Worm (Caenorhabditis elegans) whole organism, L4 larva: Measurements from ENCODE around the gene F46C5.1.

Source experiments
- F10B5.3 ChIP-seq: sonication (generic microtip); optimal IDR thresholded peaks from 2 replicates; lab custom pipeline; 2016; ENCODE audit warnings: mild to moderate bottlenecking, missing genetic modification characterization, missing compliant biosample characterization
- F49E8.2 ChIP-seq: sonication (generic microtip); optimal IDR thresholded peaks from 2 replicates; lab custom pipeline; 2016; ENCODE audit warnings: missing compliant biosample characterization, mild to moderate bottlenecking, missing genetic modification characterization, borderline replicate concordance
- R02D3.7 ChIP-seq: fragments of 150-350 bp; sonication (generic microtip); optimal IDR thresholded peaks from 3 replicates; lab custom pipeline; 2014; ENCODE audit warnings: missing biosample characterization, missing genetic modification characterization
- Y5F2A.4 ChIP-seq: fragments of 200-800 bp; sonication (Bioruptor generic); optimal IDR thresholded peaks from 2 replicates; lab custom pipeline; 2018; ENCODE audit warnings: mild to moderate bottlenecking, missing genetic modification characterization, missing compliant biosample characterization
- aha-1 ChIP-seq: fragments of 150-350 bp; peaks from one replicate; lab custom pipeline; 2014; ENCODE audit warnings: missing biosample characterization, missing genetic modification characterization
- arid-1 ChIP-seq: fragments of 200-800 bp; sonication (Bioruptor generic); conservative IDR thresholded peaks from 2 replicates; pipeline ENCODE4 v1.3.6; 2022; ENCODE audit warnings: missing genetic modification reagents, missing genetic modification characterization, missing compliant biosample characterization
- ceh-82 ChIP-seq: sonication (generic microtip); optimal IDR thresholded peaks from 2 replicates; lab custom pipeline; 2017; ENCODE audit warnings: missing biosample characterization, missing genetic modification characterization
- daf-12 ChIP-seq: fragments of 150-350 bp; optimal IDR thresholded peaks from 2 replicates; lab custom pipeline; 2014; ENCODE audit warnings: missing biosample characterization, missing genetic modification reagents, missing genetic modification characterization
- daf-19 ChIP-seq: fragments of 200-800 bp; sonication (Bioruptor generic); conservative IDR thresholded peaks from 2 replicates; pipeline ENCODE4 v1.3.6; 2022; ENCODE audit warnings: missing genetic modification characterization, missing compliant biosample characterization
- dmd-9 ChIP-seq: fragments of 200-800 bp; sonication (Bioruptor generic); IDR thresholded peaks from 2 replicates; pipeline ENCODE4 v1.3.6; 2022; ENCODE audit warnings: missing genetic modification reagents, missing genetic modification characterization, missing compliant biosample characterization
- fos-1 ChIP-seq: fragments of 150-350 bp; optimal IDR thresholded peaks from 2 replicates; lab custom pipeline; 2014; ENCODE audit warnings: missing biosample characterization, missing genetic modification characterization
- gei-8 ChIP-seq: fragments of 200-800 bp; sonication (Bioruptor generic); optimal IDR thresholded peaks from 2 replicates; lab custom pipeline; 2018; ENCODE audit warnings: mild to moderate bottlenecking, missing genetic modification characterization, missing compliant biosample characterization
- hlh-11 ChIP-seq: fragments of 200-800 bp; sonication (Bioruptor generic); optimal IDR thresholded peaks from 2 replicates; lab custom pipeline; 2018; ENCODE audit warnings: mild to moderate bottlenecking, missing genetic modification characterization, missing compliant biosample characterization
- hmg-1.1 ChIP-seq: fragments of 200-800 bp; sonication (Bioruptor generic); IDR thresholded peaks from 2 replicates; pipeline ENCODE4 v1.3.6; 2022; ENCODE audit warnings: missing genetic modification reagents, missing genetic modification characterization, missing compliant biosample characterization
- lim-7 ChIP-seq: fragments of 200-800 bp; sonication (Bioruptor generic); IDR thresholded peaks from 2 replicates; pipeline ENCODE4 v1.3.6; 2022; ENCODE audit warnings: missing genetic modification characterization, missing compliant biosample characterization
- mdl-1 ChIP-seq, 2 experiments: fragments of 150-350 bp in 1 of 2; sonication (generic microtip) in 1 of 2; optimal IDR thresholded peaks; 2 replicates each; lab custom pipeline; 2014 to 2017; ENCODE audit warnings: missing biosample characterization in 2 of 2, missing genetic modification characterization in 2 of 2
- mep-1 ChIP-seq: fragments of 150-350 bp; sonication (generic microtip); optimal IDR thresholded peaks from 3 replicates; lab custom pipeline; 2014; ENCODE audit warnings: missing biosample characterization, missing genetic modification characterization
- mes-2 ChIP-seq: sonication (generic microtip); optimal IDR thresholded peaks from 2 replicates; lab custom pipeline; 2016; ENCODE audit warnings: missing genotype, mild to moderate bottlenecking, missing genetic modification characterization, missing compliant biosample characterization; ENCODE audit not compliant: poor library complexity, severe bottlenecking
- mxl-2 ChIP-seq: fragments of 200-800 bp; sonication (Bioruptor generic); conservative IDR thresholded peaks from 2 replicates; pipeline ENCODE4 v1.3.6; 2022; ENCODE audit warnings: missing genetic modification reagents, missing genetic modification characterization, missing compliant biosample characterization
- mxl-3 ChIP-seq: fragments of 200-800 bp; sonication (Bioruptor generic); optimal IDR thresholded peaks from 2 replicates; lab custom pipeline; 2018; ENCODE audit warnings: mild to moderate bottlenecking, missing genetic modification characterization, missing compliant biosample characterization
- nhr-25 ChIP-seq: sonication (generic microtip); optimal IDR thresholded peaks from 2 replicates; lab custom pipeline; 2017; ENCODE audit warnings: missing genetic modification characterization, mild to moderate bottlenecking, missing compliant biosample characterization, antibody characterized with exemption, moderate library complexity, borderline replicate concordance; ENCODE audit not compliant: insufficient read depth
- nhr-28 ChIP-seq: fragments of 150-350 bp; optimal IDR thresholded peaks from 2 replicates; lab custom pipeline; 2014; ENCODE audit warnings: missing biosample characterization, missing genetic modification characterization
- nhr-41 ChIP-seq: fragments of 200-800 bp; sonication (Bioruptor generic); IDR thresholded peaks from 2 replicates; pipeline ENCODE4 v1.3.6; 2022; ENCODE audit warnings: missing genetic modification reagents, missing genetic modification characterization, missing compliant biosample characterization
- nhr-48 ChIP-seq: sonication (generic microtip); optimal IDR thresholded peaks from 2 replicates; lab custom pipeline; 2016; ENCODE audit warnings: mild to moderate bottlenecking, missing genetic modification characterization, missing compliant biosample characterization
- nhr-76 ChIP-seq: fragments of 150-350 bp; optimal IDR thresholded peaks from 2 replicates; lab custom pipeline; 2014; ENCODE audit warnings: missing biosample characterization, missing genetic modification characterization
- nhr-77 ChIP-seq: fragments of 150-350 bp; optimal IDR thresholded peaks from 2 replicates; lab custom pipeline; 2014; ENCODE audit warnings: missing biosample characterization, missing genetic modification characterization
- pqm-1 ChIP-seq: sonication (generic microtip); optimal IDR thresholded peaks from 2 replicates; lab custom pipeline; 2017; ENCODE audit warnings: missing biosample characterization, missing genetic modification characterization
- rbr-2 ChIP-seq: sonication (generic microtip); optimal IDR thresholded peaks from 2 replicates; lab custom pipeline; 2016; ENCODE audit warnings: missing genotype, missing genetic modification characterization, missing compliant biosample characterization
- set-16 ChIP-seq: fragments of 200-800 bp; sonication (Bioruptor generic); IDR thresholded peaks from 2 replicates; pipeline ENCODE4 v1.3.6; 2022; ENCODE audit warnings: missing genetic modification reagents, missing genetic modification characterization, missing compliant biosample characterization
- skn-1 ChIP-seq: fragments of 150-350 bp; optimal IDR thresholded peaks from 2 replicates; lab custom pipeline; 2014; ENCODE audit warnings: missing biosample characterization, missing genetic modification characterization
- spr-1 ChIP-seq: sonication (generic microtip); optimal IDR thresholded peaks from 2 replicates; lab custom pipeline; 2016; ENCODE audit warnings: mild to moderate bottlenecking, missing genetic modification characterization, missing compliant biosample characterization
- tag-97 ChIP-seq: fragments of 200-800 bp; sonication (Bioruptor generic); IDR thresholded peaks from 2 replicates; pipeline ENCODE4 v1.3.6; 2022; ENCODE audit warnings: missing genetic modification characterization, missing compliant biosample characterization
- unc-130 ChIP-seq: sonication (generic microtip); optimal IDR thresholded peaks from 2 replicates; lab custom pipeline; 2016; ENCODE audit warnings: missing genetic modification reagents, missing genetic modification characterization, missing compliant biosample characterization
- unc-62 ChIP-seq, 3 experiments: fragments of 150-350 bp in 1 of 3; sonication (generic microtip); optimal IDR thresholded peaks in 2 of 3; peaks in 1 of 3; 1 replicate in 1 of 3; 2 replicates in 2 of 3; lab custom pipeline; 2014 to 2017; ENCODE audit warnings: missing biosample characterization in 3 of 3, missing genetic modification characterization in 3 of 3, missing genetic modification reagents in 3 of 3, missing genotype in 1 of 3
- vab-7 ChIP-seq: fragments of 200-800 bp; sonication (Bioruptor generic); IDR thresholded peaks from 2 replicates; pipeline ENCODE4 v1.3.6; 2022; ENCODE audit warnings: missing genetic modification reagents, missing genetic modification characterization, missing compliant biosample characterization
- zag-1 ChIP-seq: fragments of 150-350 bp; optimal IDR thresholded peaks from 2 replicates; lab custom pipeline; 2014; ENCODE audit warnings: missing biosample characterization, missing genetic modification characterization
- zip-2 ChIP-seq: fragments of 150-350 bp; optimal IDR thresholded peaks from 2 replicates; lab custom pipeline; 2014; ENCODE audit warnings: missing biosample characterization, missing genetic modification characterization
- ztf-7 ChIP-seq: fragments of 150-350 bp; optimal IDR thresholded peaks from 2 replicates; lab custom pipeline; 2014; ENCODE audit warnings: missing biosample characterization, missing genetic modification characterization

F46C5.1 gene

DNA sequence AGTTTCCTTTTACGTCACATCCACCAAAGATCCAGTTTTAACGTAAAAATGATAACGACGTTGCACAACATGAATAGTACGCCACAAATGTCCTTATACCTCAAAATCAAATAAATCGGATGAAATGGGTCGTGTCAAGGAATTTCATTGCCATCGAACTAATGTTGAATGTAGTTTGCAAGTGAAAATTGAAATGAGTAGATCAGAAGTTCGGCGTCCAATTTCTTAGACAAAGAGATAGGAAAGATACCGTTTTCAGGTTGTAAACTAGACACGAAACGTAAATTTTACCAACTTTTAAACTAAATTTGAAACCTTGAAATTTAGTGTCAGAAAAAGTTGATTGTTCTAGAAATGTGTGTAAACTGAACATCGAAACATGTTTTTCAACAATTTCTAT is 33.9 kb upstream of the F46C5.1 start:
- no peak for TF ChIP-seq unc-130 (GFP tag; lab: Kevin White, UChicago)
- no peak for TF ChIP-seq zip-2 (tag; lab: Kevin White, UChicago)
- no peak for TF ChIP-seq gei-8 (GFP tag; lab: Kevin White, UChicago)
- peak in 1 of 2 experiments; percentile 81 for TF ChIP-seq unc-62 (GFP tag; optimal IDR thresholded peaks at IDR 0.05 in 1 of 2; lab: Kevin White, UChicago)
- TF ChIP-seq unc-62 (tag; optimal IDR thresholded peaks at IDR 0.05; lab: Kevin White, UChicago): no peak
- TF ChIP-seq nhr-41 (GFP tag; lab: Robert Waterston, UW): no peak

DNA sequence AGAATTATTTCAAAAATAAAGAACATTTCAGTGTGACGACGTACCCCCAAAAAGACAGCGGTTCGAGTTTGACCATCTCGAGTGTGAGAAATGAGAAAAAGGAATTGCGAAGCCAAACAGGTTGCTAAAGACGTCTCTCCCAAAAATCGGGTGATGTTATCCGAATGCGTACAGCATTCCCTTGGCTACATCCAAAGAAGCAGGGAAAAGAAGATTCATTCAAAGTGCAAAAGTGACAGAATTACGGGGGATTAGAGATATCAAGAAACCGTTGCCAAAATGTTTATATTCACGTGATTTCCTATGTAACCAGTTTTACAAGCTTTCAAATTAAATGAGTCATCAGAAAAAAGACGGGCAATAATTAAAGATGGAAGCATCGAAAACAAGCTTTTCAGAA is 33.0 kb upstream of the F46C5.1 start:
- TF ChIP-seq aha-1 (tag; lab: Kevin White, UChicago) (no peak), nhr-48 (tag; lab: Kevin White, UChicago) (peak; percentile 68), hlh-11 (tag; lab: Kevin White, UChicago) (peak; percentile 60), nhr-28 (tag; lab: Kevin White, UChicago) (peak; percentile 47), mxl-3 (GFP tag; lab: Kevin White, UChicago) (peak; percentile 33), mdl-1 (tag; optimal IDR thresholded peaks at IDR 0.05; lab: Kevin White, UChicago) (peak in 1 of 2 experiments; percentile 19), dmd-9 (no peak)

DNA sequence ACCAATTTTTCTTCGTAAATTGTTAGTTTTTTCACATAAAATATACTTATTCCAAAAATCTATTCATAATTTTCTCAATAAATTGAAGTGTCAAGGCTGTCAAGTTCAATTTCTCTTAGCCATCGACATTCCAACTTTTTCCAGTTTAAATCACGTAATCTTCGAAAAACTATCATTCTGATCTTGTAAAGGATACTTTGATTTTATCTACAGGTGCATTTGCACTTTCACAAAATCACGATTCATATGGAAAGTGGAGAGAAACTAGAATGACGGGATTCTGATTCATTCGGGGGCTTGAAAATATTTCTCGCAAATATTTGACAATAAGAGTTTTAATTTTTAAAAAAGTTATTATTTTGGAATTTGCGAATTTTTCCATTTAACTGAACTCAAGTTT is 32.2 kb upstream of the F46C5.1 start:
- TF ChIP-seq lim-7: no peak
- peak; percentile 54 for TF ChIP-seq aha-1 (tag; lab: Kevin White, UChicago)

DNA sequence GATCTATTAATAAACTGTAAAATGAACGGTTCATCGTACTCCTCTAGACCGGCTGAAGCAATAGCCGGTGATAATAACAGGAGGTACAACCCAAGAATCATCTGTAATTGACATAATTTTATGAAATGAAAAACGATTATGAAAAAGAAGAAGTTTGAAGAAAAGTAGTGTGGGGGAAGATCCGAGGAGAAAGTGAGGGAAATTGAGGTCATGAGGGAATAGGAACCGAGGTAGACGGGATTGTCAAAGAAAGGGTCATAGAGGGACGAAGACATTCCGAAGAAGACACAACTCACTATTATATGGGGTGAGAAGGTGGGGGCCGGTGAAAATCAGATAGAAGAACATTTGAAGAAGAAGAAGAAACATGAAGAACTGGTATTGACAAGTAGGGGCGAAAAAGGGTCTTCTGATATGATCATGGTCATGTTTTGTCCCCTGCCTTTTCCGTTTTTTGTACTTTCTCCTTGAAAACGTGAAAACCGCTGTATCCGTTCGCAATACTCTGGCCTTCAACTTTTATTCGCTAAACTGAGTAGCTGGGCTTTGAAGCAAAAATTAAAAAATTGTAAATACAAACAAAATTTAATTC is 31.1 kb upstream of the F46C5.1 start, which contains the start of gene oac-46:
TSS of gene oac-46 (minus strand) at position 101 of the 592 bp plus-strand sequence.
- TF ChIP-seq set-16 (GFP tag; lab: Robert Waterston, UW) (no peak), unc-62 (GFP tag; optimal IDR thresholded peaks at IDR 0.05 in 1 of 2; lab: Kevin White, UChicago) (peak in 1 of 2 experiments; percentile 8), unc-62 (tag; optimal IDR thresholded peaks at IDR 0.05; lab: Kevin White, UChicago) (no peak), pqm-1 (no peak), rbr-2 (no peak), tag-97 (GFP tag; lab: Robert Waterston, UW) (no peak), F49E8.2 (tag; lab: Kevin White, UChicago) (no peak), nhr-25 (tag; lab: Kevin White, UChicago) (peak; percentile 44), ceh-82 (no peak), arid-1 (no peak), daf-12 (tag; lab: Kevin White, UChicago) (no peak), mdl-1 (tag; optimal IDR thresholded peaks at IDR 0.05; lab: Kevin White, UChicago) (no peak), dmd-9 (no peak), Y5F2A.4 (GFP tag; lab: Kevin White, UChicago) (no peak), F10B5.3 (tag; lab: Kevin White, UChicago) (no peak), mxl-2 (GFP tag; lab: Robert Waterston, UW) (no peak), zag-1 (no peak), mes-2 (tag; lab: Kevin White, UChicago) (no peak), vab-7 (GFP tag; lab: Robert Waterston, UW) (no peak), mep-1 (tag; lab: Kevin White, UChicago) (peak; percentile 19), R02D3.7 (tag; lab: Kevin White, UChicago) (no peak), fos-1 (tag; lab: Kevin White, UChicago) (no peak), nhr-28 (tag; lab: Kevin White, UChicago) (peak; percentile 21), nhr-76 (no peak), hmg-1.1 (GFP tag; lab: Robert Waterston, UW) (no peak), daf-19 (GFP tag; lab: Robert Waterston, UW) (no peak), ztf-7 (tag; lab: Kevin White, UChicago) (no peak), nhr-77 (tag; lab: Kevin White, UChicago) (no peak), mxl-3 (GFP tag; lab: Kevin White, UChicago) (no peak), skn-1 (tag; lab: Kevin White, UChicago) (no peak), spr-1 (tag; lab: Kevin White, UChicago) (no peak)
